Fruit fly (Drosophila melanogaster) whole organism, embryonic: ENCODE measurements around the gene Hecw.

Source experiments
- Aef1 ChIP-seq: fragments of 200-800 bp; sonication (Bioruptor generic); IDR thresholded peaks from 3 replicates; pipeline ENCODE4 v1.3.6; 2022; ENCODE audit warnings: missing biosample characterization, missing genetic modification characterization
- Bgb ChIP-seq: fragments of 200-800 bp; sonication (Bioruptor generic); IDR thresholded peaks from 2 replicates; pipeline ENCODE4 v1.3.6; 2022; ENCODE audit warnings: missing biosample characterization, missing genetic modification characterization; ENCODE audit not compliant: partially characterized antibody
- Bteb2 ChIP-seq: fragments of 200-800 bp; sonication (Bioruptor generic); optimal IDR thresholded peaks from 2 replicates; lab custom pipeline; 2016; ENCODE audit warnings: missing biosample characterization, missing genetic modification characterization
- CG10274 ChIP-seq: fragments of 200-800 bp; sonication (Bioruptor generic); optimal IDR thresholded peaks from 3 replicates; lab custom pipeline; 2017; ENCODE audit warnings: missing biosample characterization, mild to moderate bottlenecking, missing genetic modification characterization
- CG14050 ChIP-seq: fragments of 200-800 bp; sonication (Bioruptor generic); IDR thresholded peaks from 3 replicates; pipeline ENCODE4 v1.3.6; 2022; ENCODE audit warnings: missing biosample characterization, missing genetic modification characterization
- CG15011 ChIP-seq: fragments of 200-800 bp; sonication (Bioruptor generic); optimal IDR thresholded peaks from 3 replicates; lab custom pipeline; 2018; ENCODE audit warnings: missing biosample characterization, mild to moderate bottlenecking, missing genetic modification characterization
- CG16863 ChIP-seq: fragments of 200-800 bp; sonication (Bioruptor generic); optimal IDR thresholded peaks from 3 replicates; lab custom pipeline; 2016; ENCODE audit warnings: missing biosample characterization, missing genetic modification characterization
- CG17385 ChIP-seq: fragments of 200-800 bp; sonication (Bioruptor generic); optimal IDR thresholded peaks from 3 replicates; lab custom pipeline; 2018; ENCODE audit warnings: missing biosample characterization, mild to moderate bottlenecking, missing genetic modification characterization
- CG17802 ChIP-seq: fragments of 200-800 bp; sonication (Bioruptor generic); optimal IDR thresholded peaks from 2 replicates; lab custom pipeline; 2018; ENCODE audit warnings: missing biosample characterization, mild to moderate bottlenecking, missing genetic modification characterization, moderate library complexity
- CG17829 ChIP-seq: fragments of 200-800 bp; optimal IDR thresholded peaks from 2 replicates; lab custom pipeline; 2019; ENCODE audit warnings: missing biosample characterization, mild to moderate bottlenecking, missing genetic modification characterization, moderate library complexity
- CG30020 ChIP-seq: fragments of 200-800 bp; optimal IDR thresholded peaks from 2 replicates; lab custom pipeline; 2019; ENCODE audit warnings: missing biosample characterization, mild to moderate bottlenecking, missing genetic modification characterization, moderate library complexity
- CG33213 ChIP-seq: fragments of 200-800 bp; sonication (Bioruptor generic); optimal IDR thresholded peaks from 3 replicates; lab custom pipeline; 2016; ENCODE audit warnings: missing biosample characterization, missing genetic modification characterization
- CG3726 ChIP-seq: fragments of 200-800 bp; sonication (Bioruptor generic); IDR thresholded peaks from 3 replicates; pipeline ENCODE4, ENCODE4 v1.3.6; 2022; ENCODE audit warnings: missing biosample characterization, missing genetic modification characterization
- CG4424 ChIP-seq: fragments of 200-800 bp; sonication (Bioruptor generic); optimal IDR thresholded peaks from 3 replicates; lab custom pipeline; 2016; ENCODE audit warnings: missing biosample characterization, missing genetic modification characterization
- CG4854 ChIP-seq: fragments of 200-800 bp; sonication (Bioruptor generic); optimal IDR thresholded peaks from 2 replicates; lab custom pipeline; 2016; ENCODE audit warnings: missing biosample characterization, missing genetic modification characterization, inconsistent platforms
- CG5180 ChIP-seq: fragments of 200-800 bp; sonication (Bioruptor generic); optimal IDR thresholded peaks from 3 replicates; lab custom pipeline; 2017; ENCODE audit warnings: missing biosample characterization, missing genetic modification characterization, mild to moderate bottlenecking, moderate library complexity, missing genetic modification reagents
- CG6813 ChIP-seq: fragments of 200-800 bp; sonication (Bioruptor generic); optimal IDR thresholded peaks from 2 replicates; lab custom pipeline; 2017; ENCODE audit warnings: missing biosample characterization, missing genetic modification characterization, mild to moderate bottlenecking, moderate library complexity, missing genetic modification reagents
- CG7271 ChIP-seq: fragments of 200-800 bp; sonication (Bioruptor generic); optimal IDR thresholded peaks from 2 replicates; lab custom pipeline; 2018; ENCODE audit warnings: missing biosample characterization, mild to moderate bottlenecking, missing genetic modification characterization, moderate library complexity
- CG7987 ChIP-seq: fragments of 200-800 bp; sonication (Bioruptor generic); optimal IDR thresholded peaks from 2 replicates; lab custom pipeline; 2018; ENCODE audit warnings: missing biosample characterization, mild to moderate bottlenecking, missing genetic modification characterization, moderate library complexity
- CG8290 ChIP-seq, 3 experiments: fragments of 200-800 bp; sonication (Bioruptor generic); optimal IDR thresholded peaks; 2 replicates each; lab custom pipeline; 2016 to 2019; ENCODE audit warnings: missing biosample characterization in 3 of 3, missing genetic modification characterization in 3 of 3, mild to moderate bottlenecking in 2 of 3, moderate library complexity in 1 of 3
- CG8388 ChIP-seq: fragments of 200-800 bp; sonication (Bioruptor generic); optimal IDR thresholded peaks from 2 replicates; lab custom pipeline; 2019; ENCODE audit warnings: missing biosample characterization, mild to moderate bottlenecking, missing genetic modification characterization, moderate library complexity
- CG8924 ChIP-seq: fragments of 200-800 bp; optimal IDR thresholded peaks from 3 replicates; lab custom pipeline; 2019; ENCODE audit warnings: missing biosample characterization, mild to moderate bottlenecking, missing genetic modification characterization, moderate library complexity
- CG9437 ChIP-seq: fragments of 200-800 bp; sonication (Bioruptor generic); optimal IDR thresholded peaks from 2 replicates; lab custom pipeline; 2018; ENCODE audit warnings: missing biosample characterization, mild to moderate bottlenecking, missing genetic modification characterization
- CG9609 ChIP-seq: fragments of 200-800 bp; sonication (Bioruptor generic); optimal IDR thresholded peaks from 3 replicates; lab custom pipeline; 2016; ENCODE audit warnings: missing biosample characterization, missing genetic modification characterization
- Camta ChIP-seq: fragments of 200-800 bp; sonication (Bioruptor generic); optimal IDR thresholded peaks from 2 replicates; lab custom pipeline; 2016; ENCODE audit warnings: missing biosample characterization, missing genetic modification characterization
- Dek ChIP-seq: fragments of 200-800 bp; sonication (Bioruptor generic); optimal IDR thresholded peaks from 3 replicates; lab custom pipeline; 2019; ENCODE audit warnings: missing biosample characterization, mild to moderate bottlenecking, missing genetic modification characterization, moderate library complexity
- Dll ChIP-seq: fragments of 200-800 bp; sonication (Bioruptor generic); IDR thresholded peaks from 4 replicates; pipeline ENCODE4 v1.3.6; 2022; ENCODE audit warnings: missing biosample characterization, missing genetic modification characterization; ENCODE audit not compliant: partially characterized antibody
- Ets65A ChIP-seq: fragments of 200-800 bp; sonication (Bioruptor generic); peaks from one replicate; lab custom pipeline; 2016; ENCODE audit warnings: missing biosample characterization, missing genetic modification characterization
- HHEX ChIP-seq: fragments of 200-800 bp; sonication (Bioruptor generic); optimal IDR thresholded peaks from 3 replicates; lab custom pipeline; 2017; ENCODE audit warnings: missing biosample characterization, mild to moderate bottlenecking, missing genetic modification characterization, missing genetic modification reagents
- Kr ChIP-seq: fragments of 200-800 bp; sonication (Bioruptor generic); optimal IDR thresholded peaks from 2 replicates; lab custom pipeline; 2017; ENCODE audit warnings: missing biosample characterization, mild to moderate bottlenecking, missing genetic modification characterization
- Lpt ChIP-seq: fragments of >200 bp; optimal IDR thresholded peaks from 2 replicates; lab custom pipeline; 2018; ENCODE audit warnings: missing biosample characterization, missing genetic modification characterization
- MTF-1 ChIP-seq: fragments of 200-800 bp; sonication (Bioruptor generic); optimal IDR thresholded peaks from 2 replicates; lab custom pipeline; 2018; ENCODE audit warnings: missing biosample characterization, mild to moderate bottlenecking, missing genetic modification characterization, borderline replicate concordance
- Mes4 ChIP-seq: fragments of 200-800 bp; sonication (Bioruptor generic); optimal IDR thresholded peaks from 2 replicates; lab custom pipeline; 2016; ENCODE audit warnings: missing biosample characterization, missing genetic modification characterization
- Spps ChIP-seq: fragments of 200-800 bp; sonication (Bioruptor generic); optimal IDR thresholded peaks from 2 replicates; lab custom pipeline; 2018; ENCODE audit warnings: missing biosample characterization, mild to moderate bottlenecking, missing genetic modification characterization
- Xrp1 ChIP-seq: fragments of 200-800 bp; sonication (Bioruptor generic); IDR thresholded peaks from 2 replicates; pipeline ENCODE4 v1.3.6; 2022; ENCODE audit warnings: missing biosample characterization, missing genetic modification characterization
- al ChIP-seq: fragments of 200-800 bp; sonication (Bioruptor generic); IDR thresholded peaks from 2 replicates; pipeline ENCODE4 v1.3.6; 2022; ENCODE audit warnings: missing biosample characterization, missing genetic modification characterization
- ato ChIP-seq: fragments of 200-800 bp; sonication (Bioruptor generic); IDR thresholded peaks from 2 replicates; pipeline ENCODE4 v1.3.6; 2022; ENCODE audit warnings: missing biosample characterization, missing genetic modification characterization; ENCODE audit not compliant: partially characterized antibody
- eyg ChIP-seq: fragments of 200-800 bp; sonication (Bioruptor generic); optimal IDR thresholded peaks from 3 replicates; lab custom pipeline; 2016; ENCODE audit warnings: missing biosample characterization, missing genetic modification characterization
- gt ChIP-seq: fragments of 200-800 bp; sonication (Bioruptor generic); IDR thresholded peaks from 2 replicates; pipeline ENCODE4 v1.3.6; 2022; ENCODE audit warnings: missing biosample characterization, missing genetic modification characterization
- klu ChIP-seq: fragments of 200-800 bp; sonication (Bioruptor generic); IDR thresholded peaks from 2 replicates; pipeline ENCODE4 v1.3.6; 2022; ENCODE audit warnings: missing biosample characterization, missing genetic modification characterization
- mam ChIP-seq: fragments of 200-800 bp; sonication (Bioruptor generic); optimal IDR thresholded peaks from 3 replicates; lab custom pipeline; 2016; ENCODE audit warnings: missing biosample characterization, missing genetic modification characterization
- nerfin-1 ChIP-seq: fragments of 200-800 bp; sonication (Bioruptor generic); optimal IDR thresholded peaks from 3 replicates; lab custom pipeline; 2019; ENCODE audit warnings: missing biosample characterization, mild to moderate bottlenecking, missing genetic modification characterization, moderate library complexity
- onecut ChIP-seq: fragments of 200-800 bp; sonication (Bioruptor generic); IDR thresholded peaks from 2 replicates; pipeline ENCODE4 v1.3.6; 2022; ENCODE audit warnings: missing biosample characterization, missing genetic modification characterization
- otp ChIP-seq: fragments of 200-800 bp; sonication (Bioruptor generic); IDR thresholded peaks from 3 replicates; pipeline ENCODE4, ENCODE4 v1.3.6; 2022; ENCODE audit warnings: missing biosample characterization, missing genetic modification characterization
- schlank ChIP-seq: fragments of 200-800 bp; sonication (Bioruptor generic); optimal IDR thresholded peaks from 2 replicates; lab custom pipeline; 2018; ENCODE audit warnings: missing biosample characterization, mild to moderate bottlenecking, missing genetic modification characterization
- sna ChIP-seq: fragments of 200-800 bp; sonication (Bioruptor generic); IDR thresholded peaks from 2 replicates; pipeline ENCODE4 v1.3.6; 2022; ENCODE audit warnings: missing biosample characterization, missing genetic modification characterization; ENCODE audit not compliant: partially characterized antibody
- so ChIP-seq: fragments of 200-800 bp; sonication (Bioruptor generic); IDR thresholded peaks from 3 replicates; pipeline ENCODE4 v1.3.6; 2022; ENCODE audit warnings: missing biosample characterization, missing genetic modification characterization
- toy ChIP-seq: fragments of 200-800 bp; sonication (Bioruptor generic); IDR thresholded peaks from 2 replicates; pipeline ENCODE4 v1.3.6; 2022; ENCODE audit warnings: missing biosample characterization, missing genetic modification characterization
- trem ChIP-seq: fragments of 200-800 bp; optimal IDR thresholded peaks from 3 replicates; lab custom pipeline; 2019; ENCODE audit warnings: missing biosample characterization, mild to moderate bottlenecking, missing genetic modification characterization, moderate library complexity
- unpg ChIP-seq: fragments of 200-800 bp; sonication (Bioruptor generic); optimal IDR thresholded peaks from 3 replicates; lab custom pipeline; 2018; ENCODE audit warnings: missing biosample characterization, mild to moderate bottlenecking, missing genetic modification characterization, moderate library complexity
- zfh1 ChIP-seq: fragments of 200-800 bp; sonication (Bioruptor generic); IDR thresholded peaks from 3 replicates; pipeline ENCODE4 v1.3.6; 2022; ENCODE audit warnings: missing biosample characterization, missing genetic modification characterization

The Hecw gene

DNA sequence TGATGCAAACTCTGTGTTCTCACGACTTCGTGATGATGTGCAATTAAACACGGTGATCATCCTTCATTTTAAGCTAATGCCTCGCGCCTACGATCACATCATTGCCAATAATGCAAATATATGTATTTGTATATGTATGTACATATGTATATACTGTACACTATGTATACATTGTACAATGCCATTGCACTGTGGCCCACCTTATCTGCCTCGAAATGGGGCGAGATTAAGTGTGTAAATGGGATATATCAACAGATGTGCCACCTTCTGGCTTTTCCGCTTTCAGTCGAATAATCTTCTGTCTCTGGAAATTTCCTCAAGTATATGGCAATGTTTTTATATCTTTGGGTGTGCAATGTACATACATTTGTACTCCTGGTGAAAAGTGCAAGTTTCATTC is 36.1 kb downstream of the Hecw start (continued):
- TF ChIP-seq CG8924 (no peak), Kr (no peak), CG6813 (GFP tag; lab: Kevin White, UChicago) (peak; percentile 22), toy (GFP tag; lab: Robert Waterston, UW) (no peak), CG9609 (GFP tag; lab: Kevin White, UChicago) (no peak), CG16863 (GFP tag; lab: Kevin White, UChicago) (no peak), trem (no peak), Lpt (GFP tag; lab: Kevin White, UChicago) (no peak), CG8290 (GFP tag; optimal IDR thresholded peaks at IDR 0.05; lab: Kevin White, UChicago) (no peak), CG8290 (tag; optimal IDR thresholded peaks at IDR 0.05; lab: Kevin White, UChicago) (no peak), CG4854 (GFP tag; lab: Kevin White, UChicago) (no peak), Spps (no peak), nerfin-1 (tag; lab: Kevin White, UChicago) (no peak), eyg (GFP tag; lab: Kevin White, UChicago) (no peak), CG7271 (no peak), CG5180 (GFP tag; lab: Kevin White, UChicago) (no peak), MTF-1 (peak; percentile 10), CG9437 (GFP tag; lab: Kevin White, UChicago) (no peak), CG7987 (GFP tag; lab: Kevin White, UChicago) (no peak)

dm6 chrX:9646022-9646421 is 37.3 kb downstream of the Hecw start:
- TF ChIP-seq sna (GFP tag; lab: Robert Waterston, UW), result no peak
- TF ChIP-seq Bgb (GFP tag; lab: Robert Waterston, UW), result no peak
- TF ChIP-seq Camta (GFP tag; lab: Kevin White, UChicago), result peak; percentile 97
- peak; percentile 96 for TF ChIP-seq CG17829
- TF ChIP-seq Dll (GFP tag; lab: Robert Waterston, UW), result no peak
- peak; percentile 95 for TF ChIP-seq Bteb2 (GFP tag; lab: Kevin White, UChicago)
- TF ChIP-seq CG17802 (tag; lab: Kevin White, UChicago), result peak; percentile 88
- TF ChIP-seq CG15011, result peak; percentile 88
- peak; percentile 90 for TF ChIP-seq CG10274 (GFP tag; lab: Kevin White, UChicago)
- peak; percentile 98 for TF ChIP-seq so (GFP tag; lab: Robert Waterston, UW)
- TF ChIP-seq Lpt (GFP tag; lab: Kevin White, UChicago), result no peak
- peak; percentile 97 for TF ChIP-seq unpg (GFP tag; lab: Kevin White, UChicago)
- peak; percentile 97 for TF ChIP-seq HHEX (GFP tag; lab: Kevin White, UChicago)
- peak; percentile 98 for TF ChIP-seq Xrp1
- TF ChIP-seq CG3726 (GFP tag; lab: Robert Waterston, UW), result peak; percentile 95
- peak; percentile 94 for TF ChIP-seq Dek (tag; lab: Kevin White, UChicago)
- TF ChIP-seq zfh1, result peak; percentile 99
- TF ChIP-seq schlank (tag; lab: Kevin White, UChicago), result peak; percentile 89
- peak; percentile 96 for TF ChIP-seq mam (GFP tag; lab: Kevin White, UChicago)
- TF ChIP-seq CG14050, result peak; percentile 96
- peak; percentile 92 for TF ChIP-seq klu (GFP tag; lab: Robert Waterston, UW)
- TF ChIP-seq otp (GFP tag; lab: Robert Waterston, UW), result peak; percentile 98
- peak; percentile 96 for TF ChIP-seq Aef1
- TF ChIP-seq CG33213 (GFP tag; lab: Kevin White, UChicago), result peak; percentile 97
- peak; percentile 94 for TF ChIP-seq CG17385
- peak; percentile 99 for TF ChIP-seq Ets65A (GFP tag; lab: Kevin White, UChicago)
- TF ChIP-seq ato, result no peak
- peak; percentile 66 for TF ChIP-seq CG30020 (tag; lab: Kevin White, UChicago)
- TF ChIP-seq Mes4, result peak; percentile 96
- TF ChIP-seq gt (GFP tag; lab: Robert Waterston, UW), result peak; percentile 93
- peak; percentile 95 for TF ChIP-seq CG8388 (GFP tag; lab: Kevin White, UChicago)
- peak; percentile 89 for TF ChIP-seq al (GFP tag; lab: Robert Waterston, UW)
- peak; percentile 98 for TF ChIP-seq CG4424 (GFP tag; lab: Kevin White, UChicago)
- TF ChIP-seq onecut (GFP tag; lab: Robert Waterston, UW), result peak; percentile 95
